Worm (Caenorhabditis elegans) whole organism, late embryonic: ENCODE results near the gene F49C5.12.

ENCODE experiments used
- lim-6 ChIP-seq: sonication (generic microtip); optimal IDR thresholded peaks from 2 replicates; lab custom pipeline; 2016; ENCODE audit warnings: missing genetic modification characterization, missing compliant biosample characterization
- nfya-1 ChIP-seq: sonication (generic microtip); optimal IDR thresholded peaks from 2 replicates; lab custom pipeline; 2017; ENCODE audit warnings: missing genetic modification characterization, mild to moderate bottlenecking, missing compliant biosample characterization, antibody characterized with exemption, moderate library complexity
- ttx-3 ChIP-seq: sonication (generic microtip); optimal IDR thresholded peaks from 2 replicates; lab custom pipeline; 2016; ENCODE audit warnings: missing genetic modification reagents, missing genetic modification characterization, missing compliant biosample characterization

ce11 chrII:12549613-12550012 lies 10.5 kb downstream of the F49C5.12 start:
- no peak for TF ChIP-seq nfya-1 (tag; lab: Kevin White, UChicago)
- no peak for TF ChIP-seq lim-6 (tag; lab: Kevin White, UChicago)
- no peak for TF ChIP-seq ttx-3 (tag; lab: Kevin White, UChicago)
